Worm (Caenorhabditis elegans) whole organism, young adult: ENCODE data around the gene C05D12.3.
A peak's percentile ranks its signal among the peaks of the same experiment; 100 is the strongest.

Source experiments
- B0035.1 ChIP-seq: sonication (generic microtip); optimal IDR thresholded peaks from 2 replicates; lab custom pipeline; 2016; ENCODE audit warnings: missing genetic modification characterization, mild to moderate bottlenecking, missing compliant biosample characterization, missing genotype, missing genetic modification reagents
- D2030.7 ChIP-seq: fragments of 200-800 bp; sonication (Bioruptor generic); IDR thresholded peaks from 2 replicates; pipeline ENCODE4 v1.3.6; 2022; ENCODE audit warnings: missing genetic modification reagents, missing genetic modification characterization, missing compliant biosample characterization
- F23B12.7 ChIP-seq: sonication (generic microtip); optimal IDR thresholded peaks from 2 replicates; lab custom pipeline; 2017; ENCODE audit warnings: missing genetic modification characterization, mild to moderate bottlenecking, missing compliant biosample characterization, antibody characterized with exemption, moderate library complexity; ENCODE audit not compliant: insufficient read depth
- F52B5.7 ChIP-seq: sonication (generic microtip); optimal IDR thresholded peaks from 2 replicates; lab custom pipeline; 2016; ENCODE audit warnings: mild to moderate bottlenecking, missing genetic modification characterization, missing compliant biosample characterization
- F57C9.4 ChIP-seq: sonication (generic microtip); optimal IDR thresholded peaks from 2 replicates; lab custom pipeline; 2017; ENCODE audit warnings: mild to moderate bottlenecking, missing genetic modification characterization, missing compliant biosample characterization
- Y53F4B.3 ChIP-seq: fragments of 200-800 bp; sonication (Bioruptor generic); IDR thresholded peaks from 2 replicates; pipeline ENCODE4 v1.3.6; 2022; ENCODE audit warnings: missing genetic modification reagents, missing genetic modification characterization, missing compliant biosample characterization
- Y95B8A.8 ChIP-seq: fragments of 200-800 bp; sonication (Bioruptor generic); IDR thresholded peaks from 2 replicates; pipeline ENCODE4 v1.3.6; 2022; ENCODE audit warnings: missing genetic modification reagents, missing genetic modification characterization, missing compliant biosample characterization
- atf-7 ChIP-seq: sonication (generic microtip); optimal IDR thresholded peaks from 2 replicates; lab custom pipeline; 2017; ENCODE audit warnings: mild to moderate bottlenecking, missing genetic modification characterization, missing compliant biosample characterization
- bed-2 ChIP-seq: fragments of 200-800 bp; sonication (Bioruptor generic); IDR thresholded peaks from 2 replicates; pipeline ENCODE4 v1.3.6; 2022; ENCODE audit warnings: missing genetic modification reagents, missing genetic modification characterization, missing compliant biosample characterization
- ceh-40 ChIP-seq: fragments of 200-800 bp; sonication (Bioruptor generic); IDR thresholded peaks from 2 replicates; pipeline ENCODE4 v1.3.6; 2022; ENCODE audit warnings: missing genetic modification characterization, missing compliant biosample characterization
- ceh-58 ChIP-seq: fragments of 200-800 bp; sonication (Bioruptor generic); IDR thresholded peaks from 2 replicates; pipeline ENCODE4 v1.3.6; 2022; ENCODE audit warnings: missing genetic modification characterization, missing compliant biosample characterization
- dox-1 ChIP-seq: fragments of 200-800 bp; sonication (Bioruptor generic); IDR thresholded peaks from 2 replicates; pipeline ENCODE4 v1.3.6; 2022; ENCODE audit warnings: missing genetic modification reagents, missing genetic modification characterization, missing compliant biosample characterization
- dpl-1 ChIP-seq: fragments of 150-350 bp; optimal IDR thresholded peaks from 2 replicates; lab custom pipeline; 2014; ENCODE audit warnings: missing biosample characterization, missing genetic modification reagents, missing genetic modification characterization
- egl-18 ChIP-seq: fragments of 200-800 bp; sonication (Bioruptor generic); IDR thresholded peaks from 2 replicates; pipeline ENCODE4 v1.3.6; 2022; ENCODE audit warnings: missing genetic modification reagents, missing genetic modification characterization, missing compliant biosample characterization
- egrh-3 ChIP-seq: fragments of 200-800 bp; sonication (Bioruptor generic); IDR thresholded peaks from 2 replicates; pipeline ENCODE4 v1.3.6; 2022; ENCODE audit warnings: missing genetic modification reagents, missing genetic modification characterization, missing compliant biosample characterization
- ets-4 ChIP-seq: fragments of 200-800 bp; sonication (Bioruptor generic); optimal IDR thresholded peaks from 2 replicates; lab custom pipeline; 2018; ENCODE audit warnings: mild to moderate bottlenecking, missing genetic modification characterization, missing compliant biosample characterization
- fkh-3 ChIP-seq: sonication (generic microtip); optimal IDR thresholded peaks from 2 replicates; lab custom pipeline; 2016; ENCODE audit warnings: mild to moderate bottlenecking, missing genetic modification characterization, missing compliant biosample characterization
- gei-17 ChIP-seq: fragments of 200-800 bp; sonication (Bioruptor generic); optimal IDR thresholded peaks from 2 replicates; lab custom pipeline; 2018; ENCODE audit warnings: mild to moderate bottlenecking, missing genetic modification characterization, missing compliant biosample characterization
- him-1 ChIP-seq: sonication (generic microtip); optimal IDR thresholded peaks from 2 replicates; lab custom pipeline; 2016; ENCODE audit warnings: missing genotype, missing genetic modification reagents, missing genetic modification characterization, missing compliant biosample characterization
- hmg-1.2 ChIP-seq: fragments of 200-800 bp; sonication (Bioruptor generic); IDR thresholded peaks from 2 replicates; pipeline ENCODE4 v1.3.6; 2022; ENCODE audit warnings: missing genetic modification reagents, missing genetic modification characterization, missing compliant biosample characterization
- hrde-1 ChIP-seq: sonication (generic microtip); optimal IDR thresholded peaks from 2 replicates; lab custom pipeline; 2016; ENCODE audit warnings: missing genetic modification characterization, mild to moderate bottlenecking, missing compliant biosample characterization, moderate library complexity, missing genotype, missing genetic modification reagents, borderline replicate concordance
- let-607 ChIP-seq, 2 experiments: fragments of 200-800 bp in 1 of 2; sonication (Bioruptor generic) in 1 of 2; sonication (generic microtip) in 1 of 2; optimal IDR thresholded peaks; 2 replicates each; lab custom pipeline; 2016 to 2018; ENCODE audit warnings: mild to moderate bottlenecking in 2 of 2, missing compliant biosample characterization in 2 of 2, missing genetic modification characterization in 2 of 2, moderate library complexity in 2 of 2, missing genotype in 1 of 2
- lin-35 ChIP-seq, 3 experiments: fragments of 150-350 bp in 2 of 3; sonication (generic microtip) in 1 of 3; optimal IDR thresholded peaks; 2 replicates each; lab custom pipeline; 2014 to 2018; ENCODE audit warnings: missing biosample characterization in 3 of 3, missing genetic modification characterization in 3 of 3, missing genetic modification reagents in 3 of 3
- lsl-1 ChIP-seq: fragments of 200-800 bp; sonication (Bioruptor generic); optimal IDR thresholded peaks from 2 replicates; lab custom pipeline; 2018; ENCODE audit warnings: mild to moderate bottlenecking, missing genetic modification characterization, moderate library complexity, missing compliant biosample characterization
- madf-3 ChIP-seq: fragments of 200-800 bp; sonication (Bioruptor generic); IDR thresholded peaks from 2 replicates; pipeline ENCODE4 v1.3.6; 2022; ENCODE audit warnings: missing genetic modification reagents, missing genetic modification characterization, missing compliant biosample characterization
- nfyb-1 ChIP-seq: fragments of 200-800 bp; sonication (Bioruptor generic); IDR thresholded peaks from 2 replicates; pipeline ENCODE4 v1.3.6; 2022; ENCODE audit warnings: missing genetic modification reagents, missing genetic modification characterization, missing compliant biosample characterization
- nhr-80 ChIP-seq: sonication (generic microtip); optimal IDR thresholded peaks from 2 replicates; lab custom pipeline; 2016; ENCODE audit warnings: missing genetic modification characterization, missing compliant biosample characterization
- rcor-1 ChIP-seq: fragments of 200-800 bp; sonication (Bioruptor generic); IDR thresholded peaks from 2 replicates; pipeline ENCODE4 v1.3.6; 2022; ENCODE audit warnings: missing genetic modification reagents, missing genetic modification characterization, missing compliant biosample characterization
- repo-1 ChIP-seq: sonication (generic microtip); optimal IDR thresholded peaks from 2 replicates; lab custom pipeline; 2017; ENCODE audit warnings: mild to moderate bottlenecking, missing genetic modification characterization, missing compliant biosample characterization
- rpc-1 ChIP-seq, 2 experiments: fragments of 150-350 bp in 1 of 2; sonication (generic microtip) in 1 of 2; optimal IDR thresholded peaks; 2 replicates each; lab custom pipeline; 2014 to 2018; ENCODE audit warnings: missing biosample characterization in 1 of 2, missing genetic modification characterization in 1 of 2, missing genetic modification reagents in 1 of 2, missing genotype in 1 of 2
- sea-2 ChIP-seq: fragments of 200-800 bp; sonication (Bioruptor generic); IDR thresholded peaks from 2 replicates; pipeline ENCODE4 v1.3.6; 2022; ENCODE audit warnings: missing genetic modification characterization, missing compliant biosample characterization
- tbx-9 ChIP-seq: sonication (generic microtip); optimal IDR thresholded peaks from 2 replicates; lab custom pipeline; 2016; ENCODE audit warnings: borderline replicate concordance, missing genetic modification characterization, inconsistent platforms, missing compliant biosample characterization
- xnd-1 ChIP-seq: sonication (generic microtip); optimal IDR thresholded peaks from 2 replicates; lab custom pipeline; 2016; ENCODE audit warnings: missing genotype, missing genetic modification reagents, missing genetic modification characterization, missing compliant biosample characterization
- zfh-2 ChIP-seq: fragments of 200-800 bp; sonication (Bioruptor generic); conservative IDR thresholded peaks from 2 replicates; pipeline ENCODE4 v1.3.6; 2022; ENCODE audit warnings: missing genetic modification reagents, missing genetic modification characterization, missing compliant biosample characterization
- zim-3 ChIP-seq: sonication (generic microtip); optimal IDR thresholded peaks from 2 replicates; lab custom pipeline; 2017; ENCODE audit warnings: mild to moderate bottlenecking, missing genetic modification characterization, moderate library complexity, missing compliant biosample characterization
- ztf-18 ChIP-seq: sonication (generic microtip); optimal IDR thresholded peaks from 2 replicates; lab custom pipeline; 2016; ENCODE audit warnings: missing genotype, mild to moderate bottlenecking, missing genetic modification characterization, missing compliant biosample characterization
- ztf-28 ChIP-seq: fragments of 200-800 bp; sonication (Bioruptor generic); IDR thresholded peaks from 2 replicates; pipeline ENCODE4 v1.3.6; 2022; ENCODE audit warnings: missing genetic modification reagents, missing genetic modification characterization, missing compliant biosample characterization
- ztf-6 ChIP-seq: fragments of 200-800 bp; sonication (Bioruptor generic); IDR thresholded peaks from 2 replicates; pipeline ENCODE4 v1.3.6; 2022; ENCODE audit warnings: missing genetic modification reagents, missing genetic modification characterization, missing compliant biosample characterization

Gene C05D12.3

DNA sequence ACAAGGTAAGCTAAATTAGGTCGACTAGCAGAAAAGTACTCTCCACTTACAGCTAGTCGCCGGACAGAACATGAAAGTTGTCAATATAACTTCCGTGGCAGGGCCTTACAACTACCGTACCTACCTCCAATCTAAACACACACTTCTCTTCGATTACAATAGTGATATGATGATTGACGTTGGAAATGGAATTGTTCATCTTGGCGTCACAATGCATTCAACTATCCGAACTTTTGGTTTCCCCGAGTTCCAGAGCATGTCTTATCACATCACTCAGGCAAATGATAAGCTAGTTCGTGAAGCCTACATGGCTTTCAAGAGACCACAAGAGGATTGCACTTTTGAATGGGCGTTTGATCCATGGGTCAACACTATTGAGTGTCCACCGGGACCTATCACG, 2.3 kb downstream of the C05D12.3 start:
- peak; percentile 91 for TF ChIP-seq nhr-80 (tag; lab: Kevin White, UChicago)
- TF ChIP-seq let-607 (tag; optimal IDR thresholded peaks at IDR 0.05; lab: Kevin White, UChicago) = peak in 1 of 2 experiments; percentile 15
- TF ChIP-seq lin-35 (GFP tag; optimal IDR thresholded peaks at IDR 0.05; lab: Kevin White, UChicago) = no peak
- no peak for TF ChIP-seq F57C9.4 (tag; lab: Kevin White, UChicago)
- TF ChIP-seq D2030.7 (GFP tag; lab: Robert Waterston, UW) = no peak
- no peak for TF ChIP-seq rpc-1 (optimal IDR thresholded peaks at IDR 0.05; lab: Kevin White, UChicago)
- TF ChIP-seq rpc-1 (tag; optimal IDR thresholded peaks at IDR 0.05; lab: Kevin White, UChicago) = no peak
- peak; percentile 47 for TF ChIP-seq ets-4 (GFP tag; lab: Kevin White, UChicago)
- TF ChIP-seq atf-7 = peak; percentile 27
- no peak for TF ChIP-seq zim-3 (tag; lab: Kevin White, UChicago)
- 0 out of 2 replicates have a peak, but pooled peaks have one; percentile 41 for TF ChIP-seq dox-1 (GFP tag; lab: Robert Waterston, UW)
- TF ChIP-seq, all 124 proteins: peak for 5

DNA sequence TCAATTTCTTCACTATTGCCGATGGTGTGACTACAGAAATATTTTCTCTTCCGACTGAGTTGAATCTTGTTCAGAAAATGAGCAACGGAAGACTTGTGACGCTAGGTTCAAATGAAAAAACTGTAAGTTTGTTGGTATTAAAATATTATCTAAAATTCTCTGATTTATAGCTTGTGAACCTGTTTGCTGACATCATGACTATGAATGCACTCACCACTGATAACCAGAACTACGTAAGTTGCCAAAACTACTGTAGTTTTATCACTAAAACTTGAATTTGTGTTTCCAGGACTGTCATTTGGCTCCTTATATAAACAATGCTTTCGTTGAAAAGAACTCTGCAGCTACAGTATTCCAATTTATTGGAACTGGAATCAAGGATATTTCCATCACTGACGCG, 3.5 kb downstream of the C05D12.3 start:
- TF ChIP-seq nhr-80 (tag; lab: Kevin White, UChicago) (peak; percentile 48), ztf-18 (tag; lab: Kevin White, UChicago) (no peak)

DNA sequence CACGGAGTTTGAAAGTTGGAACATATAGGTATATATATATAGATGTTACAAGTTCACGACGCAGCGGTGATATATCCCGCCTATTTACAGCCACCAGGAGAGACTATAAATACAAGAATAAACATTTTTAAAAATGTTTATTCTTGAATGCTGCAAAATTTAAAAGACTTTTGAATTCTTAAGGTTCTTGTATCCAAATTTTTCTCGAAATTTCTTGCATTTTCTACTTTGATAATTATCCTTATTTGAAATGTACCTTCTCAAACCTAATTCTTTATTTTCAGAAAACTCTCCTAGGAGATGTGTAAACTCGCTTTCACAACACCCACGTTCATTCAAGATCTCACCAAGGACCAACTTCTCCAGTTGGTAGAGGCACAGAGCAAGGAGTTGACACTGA, 6.5 kb downstream of the C05D12.3 start, which contains the start of gene C05D12.4:
TSS of gene C05D12.4 (plus strand) at position 301 of the 400 bp plus-strand sequence.
- TF ChIP-seq repo-1 (no peak), tbx-9 (tag; lab: Kevin White, UChicago) (no peak)
- TF ChIP-seq, all 124 proteins: peak for 0

DNA sequence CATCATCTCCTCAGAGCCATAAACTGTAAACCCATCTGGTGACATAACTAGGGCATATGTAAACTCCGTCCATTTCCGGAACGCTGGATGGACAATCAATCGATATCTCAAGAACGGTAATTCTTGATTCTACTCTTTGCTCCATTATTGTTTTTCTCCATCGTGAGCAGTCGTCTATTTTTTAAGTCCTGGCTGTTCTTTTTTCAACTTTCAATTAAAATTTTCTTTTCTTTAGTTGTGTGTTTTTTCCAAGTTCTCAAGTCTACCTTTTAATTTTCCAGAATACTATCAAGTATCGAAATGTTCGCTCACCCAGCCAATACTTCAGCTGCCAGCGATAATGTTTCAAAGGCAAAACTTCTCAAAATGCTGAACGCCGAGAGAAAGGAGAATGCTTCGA, 8.9 kb downstream of the C05D12.3 start, which contains the start of gene C05D12.5:
TSS of gene C05D12.5 (plus strand) at position 301 of the 400 bp plus-strand sequence.
- no peak for TF ChIP-seq ztf-18 (tag; lab: Kevin White, UChicago)
- no peak for TF ChIP-seq ztf-6 (GFP tag; lab: Robert Waterston, UW)
- TF ChIP-seq ceh-58 = no peak
- no peak for TF ChIP-seq B0035.1
- no peak for TF ChIP-seq sea-2 (GFP tag; lab: Robert Waterston, UW)
- TF ChIP-seq him-1 (tag; lab: Kevin White, UChicago) = no peak
- no peak for TF ChIP-seq egl-18

DNA sequence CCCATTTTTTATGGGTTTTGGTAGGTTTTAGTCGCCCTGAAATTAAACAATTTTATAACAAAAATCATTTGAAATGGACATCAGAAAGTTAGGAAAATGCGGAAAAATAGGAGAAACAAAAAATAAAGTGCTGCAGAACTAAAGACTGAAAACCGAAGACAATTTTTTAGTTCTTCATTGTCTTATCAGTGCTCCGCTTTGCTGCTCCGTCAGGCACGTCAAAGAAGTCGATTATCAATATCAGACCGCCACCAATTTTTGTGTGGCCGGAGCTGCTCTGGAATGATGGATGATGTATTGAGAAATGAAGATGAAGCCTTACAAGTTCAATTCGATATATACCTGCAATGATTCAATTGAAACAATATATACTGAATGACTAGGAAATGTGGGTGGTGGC, 13.4 kb downstream of the C05D12.3 start, which contains the start of gene vha-6:
TSS of gene vha-6 (minus strand) at position 36 of the 400 bp plus-strand sequence.
- no peak for TF ChIP-seq ztf-28 (GFP tag; lab: Robert Waterston, UW)
- peak; percentile 96 for TF ChIP-seq nhr-80 (tag; lab: Kevin White, UChicago)
- no peak for TF ChIP-seq rcor-1
- TF ChIP-seq gei-17 (GFP tag; lab: Kevin White, UChicago) = no peak

DNA sequence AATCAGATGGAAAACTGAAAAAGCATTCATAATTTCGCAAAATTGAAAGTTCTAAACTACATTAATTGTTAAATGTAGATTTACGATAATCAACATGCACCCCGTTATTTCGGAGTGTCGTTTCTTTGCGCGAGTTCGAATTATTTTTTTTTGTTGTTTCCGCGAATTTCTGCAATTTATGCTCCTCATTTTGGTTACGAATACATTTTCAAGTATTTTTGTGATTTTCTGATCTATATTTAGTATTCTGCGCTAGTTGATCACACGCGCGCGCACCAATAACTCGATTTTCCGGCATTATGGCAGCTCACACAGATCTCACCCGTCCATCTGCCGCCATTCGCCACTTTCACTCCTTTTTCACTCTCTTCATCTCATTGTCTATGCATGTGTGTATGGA, 15.2 kb downstream of the C05D12.3 start, which contains the start of gene VW02B12L.2:
TSS of gene VW02B12L.2 (minus strand) at position 65 of the 400 bp plus-strand sequence.
- TF ChIP-seq zfh-2 (GFP tag; lab: Robert Waterston, UW) (no peak), F52B5.7 (no peak), nfyb-1 (GFP tag; lab: Robert Waterston, UW) (no peak), dpl-1 (GFP tag; lab: Kevin White, UChicago) (peak; percentile 38), xnd-1 (tag; lab: Kevin White, UChicago) (no peak), madf-3 (GFP tag; lab: Robert Waterston, UW) (0 out of 2 replicates have a peak, but pooled peaks have one; percentile 40), ets-4 (GFP tag; lab: Kevin White, UChicago) (no peak), bed-2 (GFP tag; lab: Robert Waterston, UW) (no peak), zim-3 (tag; lab: Kevin White, UChicago) (no peak), ceh-40 (no peak), hmg-1.2 (GFP tag; lab: Robert Waterston, UW) (0 out of 2 replicates have a peak, but pooled peaks have one; percentile 4), lsl-1 (GFP tag; lab: Kevin White, UChicago) (peak; percentile 16), ztf-6 (GFP tag; lab: Robert Waterston, UW) (no peak), ztf-18 (tag; lab: Kevin White, UChicago) (no peak), Y95B8A.8 (GFP tag; lab: Robert Waterston, UW) (no peak), Y53F4B.3 (GFP tag; lab: Robert Waterston, UW) (no peak), F23B12.7 (tag; lab: Kevin White, UChicago) (no peak), hrde-1 (tag; lab: Kevin White, UChicago) (no peak), egrh-3 (GFP tag; lab: Robert Waterston, UW) (no peak), repo-1 (no peak), fkh-3 (no peak)
